5 fruit fly cellular contexts compared by ENCODE assay signal in genomic region chr2L:16703008-16703510, dm6.
TF ChIP-seq lines count a peak whose summit lies in the region.

No protein-coding gene starts in this region.

- TF ChIP-seq CTCF in whole organism, embryonic (GFP tag; optimal IDR thresholded peaks at IDR 0.05; lab: Kevin White, UChicago) = no peak

TF ChIP-seq in Kc167, 6 proteins besides CTCF, POLR2A, EP300 and RAD21:
- no peak for TF ChIP-seq h (optimal IDR thresholded peaks at IDR 0.05; lab: Kevin White, UChicago)
- TF ChIP-seq insv (optimal IDR thresholded peaks at IDR 0.05; lab: Kevin White, UChicago) = no peak
- TF ChIP-seq ttk (optimal IDR thresholded peaks at IDR 0.05; lab: Kevin White, UChicago) = no peak
- TF ChIP-seq Sin3A (optimal IDR thresholded peaks at IDR 0.05; lab: Kevin White, UChicago) = no peak
- peak; percentile 46 for TF ChIP-seq psq (optimal IDR thresholded peaks at IDR 0.05; lab: Kevin White, UChicago)
- TF ChIP-seq Myc (optimal IDR thresholded peaks at IDR 0.05; lab: Kevin White, UChicago) = no peak

TF ChIP-seq in whole organism, adult, 20 proteins besides CTCF, POLR2A, EP300 and RAD21:
- TF ChIP-seq tj (GFP tag; optimal IDR thresholded peaks at IDR 0.05; lab: Kevin White, UChicago) (no peak), bab1 (GFP tag; optimal IDR thresholded peaks at IDR 0.05; lab: Kevin White, UChicago) (peak; percentile 6)

TF ChIP-seq in whole organism, embryonic, 481 proteins besides CTCF, POLR2A, EP300 and RAD21:
- TF ChIP-seq CG1603 (tag; optimal IDR thresholded peaks at IDR 0.05; lab: Kevin White, UChicago) = peak; percentile 48
- TF ChIP-seq CG30020 (tag; optimal IDR thresholded peaks at IDR 0.05; lab: Kevin White, UChicago) = peak; percentile 94
- no peak for TF ChIP-seq CG6689 (GFP tag; IDR thresholded peaks at IDR 0.05; lab: Robert Waterston, UW)
- peak; percentile 76 for TF ChIP-seq CG9437 (GFP tag; optimal IDR thresholded peaks at IDR 0.05; lab: Kevin White, UChicago)
- peak; percentile 22 for TF ChIP-seq YL-1 (GFP tag; optimal IDR thresholded peaks at IDR 0.05; lab: Kevin White, UChicago)
- no peak for TF ChIP-seq CG12299 (tag; optimal IDR thresholded peaks at IDR 0.05; lab: Kevin White, UChicago)
- TF ChIP-seq E2f2 (GFP tag; IDR thresholded peaks at IDR 0.05; lab: Robert Waterston, UW) = peak; percentile 20; the same call in 1 of the 2 replicates
- peak; percentile 2 for TF ChIP-seq BEAF-32 (GFP tag; optimal IDR thresholded peaks at IDR 0.05; lab: Kevin White, UChicago)
- TF ChIP-seq MESR4 (GFP tag; optimal IDR thresholded peaks at IDR 0.05; lab: Kevin White, UChicago) = peak; percentile 29
- TF ChIP-seq MBD-R2 (GFP tag; IDR thresholded peaks at IDR 0.05; lab: Robert Waterston, UW) = peak; percentile 62
- peak; percentile 31 for TF ChIP-seq Dp (GFP tag; optimal IDR thresholded peaks at IDR 0.05; lab: Kevin White, UChicago)
- TF ChIP-seq CG4617 (GFP tag; optimal IDR thresholded peaks at IDR 0.05; lab: Kevin White, UChicago; ENCODE audit: borderline replicate concordance) = no peak
- peak; percentile 8 for TF ChIP-seq B-H2 (GFP tag; optimal IDR thresholded peaks at IDR 0.05; lab: Kevin White, UChicago)
- TF ChIP-seq chm (GFP tag; IDR thresholded peaks at IDR 0.05; lab: Robert Waterston, UW) = peak; percentile 41; the same call in 1 of the 2 replicates

TF ChIP-seq in whole organism, prepupa, 60 proteins besides CTCF, POLR2A, EP300 and RAD21:
- TF ChIP-seq fd59A (GFP tag; optimal IDR thresholded peaks at IDR 0.05; lab: Kevin White, UChicago) = no peak
- TF ChIP-seq Eip78C (GFP tag; lab: Kevin White, UChicago) = peak; percentile 44
- TF ChIP-seq ss (GFP tag; optimal IDR thresholded peaks at IDR 0.05; lab: Kevin White, UChicago) = no peak
- TF ChIP-seq fkh (GFP tag; optimal IDR thresholded peaks at IDR 0.05; lab: Kevin White, UChicago) = peak; percentile 42
- no peak for TF ChIP-seq esn (GFP tag; optimal IDR thresholded peaks at IDR 0.05; lab: Kevin White, UChicago)
- TF ChIP-seq CG11762 (GFP tag; optimal IDR thresholded peaks at IDR 0.05; lab: Kevin White, UChicago; ENCODE audit: insufficient read depth) = no peak

TF ChIP-seq in whole organism, wandering third instar larva, 38 proteins besides CTCF, POLR2A, EP300 and RAD21:
- TF ChIP-seq sv (GFP tag; optimal IDR thresholded peaks at IDR 0.05; lab: Kevin White, UChicago) (no peak), CrebA (GFP tag; optimal IDR thresholded peaks at IDR 0.05; lab: Kevin White, UChicago; ENCODE audit: borderline replicate concordance) (no peak), Dfd (GFP tag; optimal IDR thresholded peaks at IDR 0.05; lab: Kevin White, UChicago) (no peak), lola (GFP tag; optimal IDR thresholded peaks at IDR 0.05; lab: Kevin White, UChicago) (no peak), Hnf4 (GFP tag; optimal IDR thresholded peaks at IDR 0.05; lab: Kevin White, UChicago) (peak; percentile 21), brk (GFP tag; optimal IDR thresholded peaks at IDR 0.05; lab: Kevin White, UChicago) (no peak), Sp1 (GFP tag; optimal IDR thresholded peaks at IDR 0.05; lab: Kevin White, UChicago) (no peak), rgr (GFP tag; optimal IDR thresholded peaks at IDR 0.05; lab: Kevin White, UChicago) (no peak), CG9705 (GFP tag; optimal IDR thresholded peaks at IDR 0.05; lab: Kevin White, UChicago) (no peak)
